Fruit fly (Drosophila melanogaster): ENCODE results near the gene Snmp1.

Gene Snmp1

dm6 chr3R:21204500-21205167 is 36.6 kb upstream of the Snmp1 start (continued):
- TF ChIP-seq CG3726 (GFP tag; IDR thresholded peaks at IDR 0.05) (peak; percentile 55; the same call in 1 of the 3 replicates), H15 (GFP tag; IDR thresholded peaks at IDR 0.05) (peak; percentile 77), CG9215 (GFP tag; IDR thresholded peaks at IDR 0.05) (no peak), CoRest (tag; optimal IDR thresholded peaks at IDR 0.05) (peak; percentile 88), CG16813 (GFP tag; IDR thresholded peaks at IDR 0.05; ENCODE audit: partially characterized antibody) (no peak), CG15011 (GFP tag; optimal IDR thresholded peaks at IDR 0.05) (peak; percentile 62), CG10979 (tag; optimal IDR thresholded peaks at IDR 0.05) (peak; percentile 93), zen (tag; optimal IDR thresholded peaks at IDR 0.05) (peak; percentile 62), Usf (GFP tag; optimal IDR thresholded peaks at IDR 0.05) (peak; percentile 11), bigmax (GFP tag; optimal IDR thresholded peaks at IDR 0.05) (no peak), Dip3 (GFP tag; optimal IDR thresholded peaks at IDR 0.05) (peak; percentile 41), CG11093 (GFP tag; IDR thresholded peaks at IDR 0.05) (peak; percentile 73), cas (GFP tag; IDR thresholded peaks at IDR 0.05) (no peak), CG13296 (GFP tag; optimal IDR thresholded peaks at IDR 0.05) (peak; percentile 77), Nf-YC (tag; optimal IDR thresholded peaks at IDR 0.05) (peak; percentile 5), CG4617 (GFP tag; optimal IDR thresholded peaks at IDR 0.05; ENCODE audit: borderline replicate concordance) (peak; percentile 29), CG7357 (GFP tag; IDR thresholded peaks at IDR 0.05) (peak; percentile 68), CG12769 (tag; optimal IDR thresholded peaks at IDR 0.05) (peak; percentile 79), GATAe (GFP tag; conservative IDR thresholded peaks at IDR 0.05) (no peak; the same call in 1 of the 2 replicates), CG10565 (GFP tag; optimal IDR thresholded peaks at IDR 0.05) (peak; percentile 66), Fer3 (tag; optimal IDR thresholded peaks at IDR 0.05) (peak; percentile 50), Rx (GFP tag; IDR thresholded peaks at IDR 0.05) (no peak; the same call in none of the 2 replicates), inv (GFP tag; IDR thresholded peaks at IDR 0.05; ENCODE audit: partially characterized antibody) (no peak), CG7987 (GFP tag; optimal IDR thresholded peaks at IDR 0.05) (peak; percentile 60), nerfin-1 (tag; optimal IDR thresholded peaks at IDR 0.05) (peak; percentile 85), CG12219 (GFP tag; optimal IDR thresholded peaks at IDR 0.05) (peak; percentile 89), B-H1 (GFP tag; IDR thresholded peaks at IDR 0.05) (peak; percentile 53; the same call in 2 of the 3 replicates), pan (optimal IDR thresholded peaks at IDR 0.05) (no peak), pan (GFP tag; optimal IDR thresholded peaks at IDR 0.05 in 1 of 2, IDR thresholded peaks at IDR 0.05 in 1 of 2) (peak in 1 of 2 experiments; percentile 86), Bdp1 (GFP tag; optimal IDR thresholded peaks at IDR 0.05) (peak; percentile 56), CG6254 (GFP tag; optimal IDR thresholded peaks at IDR 0.05) (peak; percentile 74), Antp (GFP tag; optimal IDR thresholded peaks at IDR 0.05) (peak; percentile 78), CG3838 (GFP tag; optimal IDR thresholded peaks at IDR 0.05) (no peak), gsb-n (tag; optimal IDR thresholded peaks at IDR 0.05) (peak; percentile 86), D19A (tag; optimal IDR thresholded peaks at IDR 0.05) (peak; percentile 90), ranshi (GFP tag; IDR thresholded peaks at IDR 0.05) (peak; percentile 55), psq (GFP tag; optimal IDR thresholded peaks at IDR 0.05) (peak; percentile 27), MESR4 (GFP tag; optimal IDR thresholded peaks at IDR 0.05) (peak; percentile 4), ttk (GFP tag; IDR thresholded peaks at IDR 0.05) (peak; percentile 78), lola (GFP tag; optimal IDR thresholded peaks at IDR 0.05) (peak in 1 of 3 experiments; percentile 84), CG11723 (GFP tag; optimal IDR thresholded peaks at IDR 0.05) (peak; percentile 55), Aef1 (GFP tag; IDR thresholded peaks at IDR 0.05) (peak; percentile 73), slbo (GFP tag; IDR thresholded peaks at IDR 0.05) (peak; percentile 45; the same call in 1 of the 2 replicates), CG8290 (GFP tag; optimal IDR thresholded peaks at IDR 0.05) (peak; percentile 39), CG8290 (tag; optimal IDR thresholded peaks at IDR 0.05) (peak in 1 of 2 experiments; percentile 84), CG17829 (tag; optimal IDR thresholded peaks at IDR 0.05) (peak; percentile 89), CG15479 (GFP tag; optimal IDR thresholded peaks at IDR 0.05) (no peak), dimm (GFP tag; IDR thresholded peaks at IDR 0.05) (no peak), CG4854 (GFP tag; optimal IDR thresholded peaks at IDR 0.05) (peak; percentile 51)
